Worm (Caenorhabditis elegans) whole organism, young adult: ENCODE measurements around the gene mrp-5.

Experiments
- B0336.3 ChIP-seq: fragments of 200-800 bp; sonication (Bioruptor generic); IDR thresholded peaks from 2 replicates; pipeline ENCODE4 v1.3.6; 2022; ENCODE audit warnings: missing genetic modification characterization, missing compliant biosample characterization
- C17E4.6 ChIP-seq: fragments of 200-800 bp; sonication (Bioruptor generic); IDR thresholded peaks from 2 replicates; pipeline ENCODE4 v1.3.6; 2022; ENCODE audit warnings: missing genetic modification reagents, missing genetic modification characterization, missing compliant biosample characterization
- F33H1.4 ChIP-seq: fragments of 200-800 bp; sonication (Bioruptor generic); IDR thresholded peaks from 2 replicates; pipeline ENCODE4 v1.3.6; 2022; ENCODE audit warnings: missing genetic modification reagents, missing genetic modification characterization, missing compliant biosample characterization
- F55B11.4 ChIP-seq: sonication (generic microtip); optimal IDR thresholded peaks from 2 replicates; lab custom pipeline; 2016; ENCODE audit warnings: missing compliant biosample characterization, missing genetic modification characterization, borderline replicate concordance; ENCODE audit not compliant: insufficient read depth
- T26A5.8 ChIP-seq: sonication (generic microtip); optimal IDR thresholded peaks from 2 replicates; lab custom pipeline; 2016; ENCODE audit warnings: missing genetic modification characterization, missing compliant biosample characterization
- Y56A3A.18 ChIP-seq: fragments of 200-800 bp; sonication (Bioruptor generic); IDR thresholded peaks from 2 replicates; pipeline ENCODE4 v1.3.6; 2022; ENCODE audit warnings: missing genetic modification reagents, missing genetic modification characterization, missing compliant biosample characterization
- ama-1 ChIP-seq, 3 experiments: fragments of 150-350 bp in 1 of 3; sonication (generic microtip) in 2 of 3; optimal IDR thresholded peaks; 2 replicates each; lab custom pipeline; 2014 to 2018; ENCODE audit warnings: missing biosample characterization in 2 of 3, missing genetic modification characterization in 2 of 3, missing genetic modification reagents in 2 of 3
- aptf-2 ChIP-seq: fragments of 200-800 bp; sonication (Bioruptor generic); conservative IDR thresholded peaks from 2 replicates; pipeline ENCODE4 v1.3.6; 2022; ENCODE audit warnings: missing genetic modification reagents, missing genetic modification characterization, missing compliant biosample characterization
- attf-6 ChIP-seq: fragments of 200-800 bp; sonication (Bioruptor generic); IDR thresholded peaks from 2 replicates; pipeline ENCODE4 v1.3.6; 2022; ENCODE audit warnings: missing genetic modification reagents, missing genetic modification characterization, missing compliant biosample characterization
- ceh-91 ChIP-seq: fragments of 200-800 bp; sonication (Bioruptor generic); IDR thresholded peaks from 2 replicates; pipeline ENCODE4 v1.3.6; 2022; ENCODE audit warnings: missing genetic modification reagents, missing genetic modification characterization, missing compliant biosample characterization
- dpff-1 ChIP-seq: sonication (generic microtip); optimal IDR thresholded peaks from 2 replicates; lab custom pipeline; 2017; ENCODE audit warnings: mild to moderate bottlenecking, missing genetic modification characterization, missing compliant biosample characterization
- efl-1 ChIP-seq: fragments of 150-350 bp; optimal IDR thresholded peaks from 2 replicates; lab custom pipeline; 2014; ENCODE audit warnings: missing biosample characterization, missing genetic modification reagents, missing genetic modification characterization
- egl-44 ChIP-seq: fragments of 200-800 bp; sonication (Bioruptor generic); IDR thresholded peaks from 2 replicates; pipeline ENCODE4 v1.3.6; 2022; ENCODE audit warnings: missing genetic modification reagents, missing genetic modification characterization, missing compliant biosample characterization
- egrh-3 ChIP-seq: fragments of 200-800 bp; sonication (Bioruptor generic); IDR thresholded peaks from 2 replicates; pipeline ENCODE4 v1.3.6; 2022; ENCODE audit warnings: missing genetic modification reagents, missing genetic modification characterization, missing compliant biosample characterization
- ekl-4 ChIP-seq: fragments of 200-800 bp; sonication (Bioruptor generic); IDR thresholded peaks from 2 replicates; pipeline ENCODE4 v1.3.6; 2022; ENCODE audit warnings: missing genetic modification reagents, missing genetic modification characterization, missing compliant biosample characterization
- ets-4 ChIP-seq: fragments of 200-800 bp; sonication (Bioruptor generic); optimal IDR thresholded peaks from 2 replicates; lab custom pipeline; 2018; ENCODE audit warnings: mild to moderate bottlenecking, missing genetic modification characterization, missing compliant biosample characterization
- him-1 ChIP-seq: sonication (generic microtip); optimal IDR thresholded peaks from 2 replicates; lab custom pipeline; 2016; ENCODE audit warnings: missing genotype, missing genetic modification reagents, missing genetic modification characterization, missing compliant biosample characterization
- hmg-1.2 ChIP-seq: fragments of 200-800 bp; sonication (Bioruptor generic); IDR thresholded peaks from 2 replicates; pipeline ENCODE4 v1.3.6; 2022; ENCODE audit warnings: missing genetic modification reagents, missing genetic modification characterization, missing compliant biosample characterization
- hsf-1 ChIP-seq: fragments of 200-800 bp; sonication (Bioruptor generic); IDR thresholded peaks from 2 replicates; pipeline ENCODE4 v1.3.6; 2022; ENCODE audit warnings: missing genetic modification reagents, missing genetic modification characterization, missing compliant biosample characterization
- lag-1 ChIP-seq: fragments of 200-800 bp; sonication (Bioruptor generic); IDR thresholded peaks from 2 replicates; pipeline ENCODE4 v1.3.6; 2022; ENCODE audit warnings: missing genetic modification reagents, missing genetic modification characterization, missing compliant biosample characterization
- lin-26 ChIP-seq: fragments of 200-800 bp; sonication (Bioruptor generic); IDR thresholded peaks from 2 replicates; pipeline ENCODE4 v1.3.6; 2022; ENCODE audit warnings: missing genetic modification reagents, missing genetic modification characterization, missing compliant biosample characterization
- lin-54 ChIP-seq: fragments of 200-800 bp; sonication (Bioruptor generic); optimal IDR thresholded peaks from 2 replicates; lab custom pipeline; 2018; ENCODE audit warnings: mild to moderate bottlenecking, missing genetic modification characterization, missing compliant biosample characterization
- lir-1 ChIP-seq: fragments of 200-800 bp; sonication (Bioruptor generic); conservative IDR thresholded peaks from 2 replicates; pipeline ENCODE4 v1.3.6; 2022; ENCODE audit warnings: missing genetic modification reagents, missing genetic modification characterization, missing compliant biosample characterization
- lsl-1 ChIP-seq: fragments of 200-800 bp; sonication (Bioruptor generic); optimal IDR thresholded peaks from 2 replicates; lab custom pipeline; 2018; ENCODE audit warnings: mild to moderate bottlenecking, missing genetic modification characterization, moderate library complexity, missing compliant biosample characterization
- madf-10 ChIP-seq: sonication (generic microtip); optimal IDR thresholded peaks from 2 replicates; lab custom pipeline; 2016; ENCODE audit warnings: mild to moderate bottlenecking, missing genetic modification characterization, missing compliant biosample characterization
- mcd-1 ChIP-seq: fragments of 200-800 bp; sonication (Bioruptor generic); IDR thresholded peaks from 2 replicates; pipeline ENCODE4 v1.3.6; 2022; ENCODE audit warnings: missing genetic modification reagents, missing genetic modification characterization, missing compliant biosample characterization
- mel-28 ChIP-seq: sonication (generic microtip); optimal IDR thresholded peaks from 2 replicates; lab custom pipeline; 2016; ENCODE audit warnings: borderline replicate concordance, mild to moderate bottlenecking, missing genetic modification characterization, missing compliant biosample characterization
- sptf-2 ChIP-seq: fragments of 200-800 bp; sonication (Bioruptor generic); optimal IDR thresholded peaks from 2 replicates; lab custom pipeline; 2018; ENCODE audit warnings: mild to moderate bottlenecking, missing genetic modification characterization, missing compliant biosample characterization
- tbp1 ChIP-seq: fragments of 200-800 bp; sonication (Bioruptor generic); optimal IDR thresholded peaks from 2 replicates; lab custom pipeline; 2018; ENCODE audit warnings: mild to moderate bottlenecking, missing genetic modification characterization, missing compliant biosample characterization
- tlf-1 ChIP-seq: fragments of 200-800 bp; sonication (Bioruptor generic); optimal IDR thresholded peaks from 2 replicates; lab custom pipeline; 2018; ENCODE audit warnings: mild to moderate bottlenecking, missing genetic modification characterization, missing compliant biosample characterization
- unc-62 ChIP-seq: fragments of 150-350 bp; optimal IDR thresholded peaks from 2 replicates; lab custom pipeline; 2014; ENCODE audit warnings: missing biosample characterization, missing genetic modification reagents, missing genetic modification characterization
- zfh-2 ChIP-seq: fragments of 200-800 bp; sonication (Bioruptor generic); conservative IDR thresholded peaks from 2 replicates; pipeline ENCODE4 v1.3.6; 2022; ENCODE audit warnings: missing genetic modification reagents, missing genetic modification characterization, missing compliant biosample characterization

The mrp-5 gene

DNA sequence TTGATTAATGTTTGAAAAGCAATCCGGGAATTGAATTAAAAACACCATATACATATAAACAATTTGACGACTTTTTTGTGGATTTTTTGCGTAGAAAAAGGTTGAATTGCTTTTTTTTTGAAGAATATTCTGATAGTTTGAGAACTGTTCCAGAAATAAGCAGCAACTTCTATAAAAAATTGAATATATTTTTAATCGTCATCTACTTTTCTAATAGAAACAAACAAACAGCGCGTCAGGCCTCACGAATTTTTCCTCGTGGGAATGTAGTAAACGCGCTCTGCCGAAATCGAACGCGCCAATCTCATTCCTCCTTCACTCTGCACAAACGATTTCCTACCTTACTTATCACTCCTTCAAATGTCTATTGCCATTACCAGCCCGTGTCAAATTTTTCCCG is 18.1 kb upstream of the mrp-5 start, which contains the start of gene rgs-11:
Gene rgs-11 (plus strand): TSS at position 301 of the 400 bp plus-strand sequence.
- TF ChIP-seq F33H1.4 (GFP tag; lab: Robert Waterston, UW) (no peak), tlf-1 (GFP tag; lab: Kevin White, UChicago) (no peak), lin-54 (no peak), efl-1 (no peak), aptf-2 (peak; percentile 66; the same call in 1 of the 2 replicates)

DNA sequence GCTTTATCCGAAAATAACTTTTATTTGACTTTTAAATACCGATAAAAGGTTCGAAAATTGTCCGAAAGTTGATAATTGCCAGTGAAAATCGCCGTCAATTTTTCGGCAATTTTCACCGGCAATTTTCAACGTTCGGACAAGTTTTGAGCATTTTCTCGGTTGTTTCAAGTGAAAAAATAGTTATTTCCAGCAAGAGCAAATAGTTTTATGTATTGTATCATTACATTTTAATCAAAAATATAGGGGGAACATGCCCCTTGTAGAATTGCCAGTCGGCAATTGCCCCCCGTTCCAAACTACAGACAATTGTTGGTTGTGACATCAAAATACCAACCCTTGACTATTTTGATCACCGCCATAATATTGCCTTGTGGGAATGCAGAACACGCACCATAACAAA is 16.3 kb upstream of the mrp-5 start, which contains the start of gene rgs-10:
Gene rgs-10 (plus strand): TSS at position 301 of the 400 bp plus-strand sequence.
- TF ChIP-seq tbp1 (GFP tag; lab: Kevin White, UChicago) (no peak), aptf-2 (peak; percentile 77; the same call in 1 of the 2 replicates)

DNA sequence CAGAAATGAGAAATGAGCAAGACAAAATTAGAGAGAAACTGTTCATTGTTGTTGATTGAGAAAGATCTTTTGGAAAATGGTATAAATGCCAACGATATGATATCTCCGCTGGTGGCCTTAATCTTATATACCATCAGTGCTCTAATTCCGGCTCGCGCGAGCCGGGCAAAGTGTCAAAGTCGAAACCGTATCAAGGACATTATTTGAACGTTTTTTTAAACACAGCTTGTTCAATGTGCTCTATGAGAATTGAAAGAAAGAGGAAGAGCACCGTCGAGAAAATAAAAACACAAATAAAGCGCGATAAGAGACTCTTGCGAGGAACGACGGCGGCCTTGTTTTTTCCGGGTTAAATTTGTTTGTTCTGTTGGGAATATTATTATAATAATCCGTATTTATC is 15.4 kb upstream of the mrp-5 start, which contains the start of gene idpp-3:
Gene idpp-3 (minus strand): TSS at position 101 of the 400 bp plus-strand sequence.
- TF ChIP-seq lin-26 (no peak), ama-1 (optimal IDR thresholded peaks at IDR 0.05; lab: Kevin White, UChicago) (no peak), ama-1 (GFP tag; optimal IDR thresholded peaks at IDR 0.05; lab: Kevin White, UChicago) (no peak), sptf-2 (GFP tag; lab: Kevin White, UChicago) (no peak), dpff-1 (tag; lab: Kevin White, UChicago) (no peak), F55B11.4 (tag; lab: Kevin White, UChicago) (no peak), T26A5.8 (tag; lab: Kevin White, UChicago) (no peak), ets-4 (no peak), him-1 (tag; lab: Kevin White, UChicago) (no peak), F33H1.4 (GFP tag; lab: Robert Waterston, UW) (no peak), ekl-4 (GFP tag; lab: Robert Waterston, UW) (no peak), Y56A3A.18 (GFP tag; lab: Robert Waterston, UW) (no peak), egl-44 (GFP tag; lab: Robert Waterston, UW) (no peak), attf-6 (no peak), B0336.3 (no peak), unc-62 (GFP tag; lab: Kevin White, UChicago) (no peak), ceh-91 (no peak), mel-28 (tag; lab: Kevin White, UChicago) (no peak), madf-10 (no peak)

DNA sequence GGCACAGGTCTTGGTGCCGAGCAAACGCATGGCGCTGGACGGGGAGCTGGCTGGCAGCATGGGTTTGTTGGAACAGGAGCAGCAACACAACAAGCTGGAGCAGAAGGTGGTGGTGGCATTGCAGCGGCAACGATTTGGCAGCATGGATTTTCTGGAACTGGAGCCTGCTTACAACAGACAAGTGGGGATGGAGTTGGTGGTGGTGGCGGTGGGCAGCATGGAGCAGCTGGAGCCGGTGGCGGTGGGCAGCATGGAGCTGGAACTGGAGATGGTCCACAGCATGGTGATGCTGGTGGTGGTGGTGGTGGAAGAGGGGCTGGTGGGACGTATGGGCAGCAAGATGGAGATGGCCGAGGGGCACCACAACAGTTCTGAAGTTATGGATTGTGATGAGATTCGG is 14.7 kb upstream of the mrp-5 start:
- TF ChIP-seq lsl-1 (GFP tag; lab: Kevin White, UChicago), result no peak
- TF ChIP-seq zfh-2 (GFP tag; lab: Robert Waterston, UW), result peak; percentile 90
- no peak for TF ChIP-seq T26A5.8 (tag; lab: Kevin White, UChicago)
- 0 out of 2 replicates have a peak, but pooled peaks have one; percentile 12 for TF ChIP-seq mcd-1 (GFP tag; lab: Robert Waterston, UW)
- no peak for TF ChIP-seq hsf-1 (GFP tag; lab: Robert Waterston, UW)
- TF ChIP-seq egrh-3 (GFP tag; lab: Robert Waterston, UW), result peak; percentile 76
- TF ChIP-seq lir-1 (GFP tag; lab: Robert Waterston, UW), result no peak
- TF ChIP-seq C17E4.6 (GFP tag; lab: Robert Waterston, UW), result no peak

DNA sequence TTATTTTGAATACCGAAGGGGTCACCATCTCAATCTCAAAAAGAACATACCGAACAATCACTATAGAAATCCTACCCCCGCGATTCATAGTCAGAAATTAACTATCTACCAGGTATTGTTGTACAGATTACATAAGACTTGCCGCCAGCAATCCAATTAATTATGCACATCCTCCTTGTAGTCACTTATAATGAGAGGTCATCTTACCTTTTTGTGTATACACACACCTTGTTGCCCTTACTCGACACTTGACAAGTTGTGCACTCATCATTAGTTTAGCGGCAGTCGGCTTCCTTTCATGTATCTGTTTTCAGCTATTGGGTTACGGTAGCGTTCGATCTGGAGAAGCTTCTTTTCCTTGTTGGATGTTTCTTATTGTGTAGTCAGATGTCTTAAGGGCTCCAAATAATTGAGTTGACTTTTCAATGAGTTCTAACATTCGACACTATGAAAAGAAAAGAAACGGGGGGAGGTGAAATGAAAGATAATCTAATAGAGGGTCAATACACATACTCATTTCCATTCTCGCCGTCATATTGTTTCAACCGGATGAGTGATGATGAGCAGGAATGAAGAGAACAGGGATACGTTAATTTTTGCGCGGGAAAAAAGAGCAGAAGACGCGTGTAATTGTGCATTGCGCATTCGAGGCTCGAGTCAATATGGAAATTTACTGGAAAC is 13.4 kb upstream of the mrp-5 start:
- TF ChIP-seq lir-1 (GFP tag; lab: Robert Waterston, UW) (no peak), lag-1 (no peak), hmg-1.2 (GFP tag; lab: Robert Waterston, UW) (no peak)
